Fruit fly (Drosophila melanogaster): ENCODE measurements around the gene Tti1.

DNA sequence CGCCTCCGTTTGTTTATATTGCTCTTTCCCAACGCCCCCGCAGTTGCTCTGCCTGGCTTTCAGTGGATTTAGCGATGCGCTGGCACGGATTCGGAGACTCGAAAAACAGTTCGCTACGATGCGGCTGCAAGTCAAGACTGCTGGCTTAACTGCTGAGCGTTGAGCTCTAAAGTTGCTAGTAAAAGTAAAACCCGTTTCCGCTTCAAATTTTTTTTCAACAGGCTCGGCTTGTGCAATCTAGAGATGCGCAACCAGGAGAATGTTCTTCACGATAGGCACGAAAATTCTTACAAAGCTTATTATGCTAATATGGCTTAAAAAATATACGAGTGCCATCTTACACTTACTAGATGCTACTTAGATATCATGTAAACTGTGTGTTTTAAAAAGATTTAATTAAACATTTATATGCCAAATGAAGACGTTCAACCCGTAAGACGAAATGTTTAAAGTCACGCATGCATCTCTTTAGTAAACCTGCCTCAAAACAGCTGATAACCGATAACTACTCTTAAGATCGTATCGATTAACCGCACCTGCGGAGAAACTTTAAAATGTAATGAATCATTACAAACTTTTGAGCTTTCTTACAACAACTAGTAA is 7.1 kb downstream of the Tti1 start, which contains the start of gene CG12948:
- TF ChIP-seq OdsH (GFP tag; optimal IDR thresholded peaks at IDR 0.05), result no peak
- peak; percentile 48; the same call in 1 of the 3 replicates for TF ChIP-seq CG8119 (GFP tag; IDR thresholded peaks at IDR 0.05)
- TF ChIP-seq Sox102F (GFP tag; optimal IDR thresholded peaks at IDR 0.05), result no peak
- TF ChIP-seq svp (GFP tag), result no peak
- TF ChIP-seq Sox14 (GFP tag; optimal IDR thresholded peaks at IDR 0.05), result no peak
- peak; percentile 39 for TF ChIP-seq Eip93F (GFP tag; optimal IDR thresholded peaks at IDR 0.05)
- TF ChIP-seq salr (GFP tag; optimal IDR thresholded peaks at IDR 0.05), result no peak
- TF ChIP-seq CG3919 (GFP tag; optimal IDR thresholded peaks at IDR 0.05), result no peak
- TF ChIP-seq Hr4 (GFP tag; optimal IDR thresholded peaks at IDR 0.05), result no peak
- TF ChIP-seq achi (GFP tag; optimal IDR thresholded peaks at IDR 0.05), result no peak
- TF ChIP-seq fd59A (GFP tag; optimal IDR thresholded peaks at IDR 0.05), result no peak
- TF ChIP-seq CG11762 (GFP tag; optimal IDR thresholded peaks at IDR 0.05; ENCODE audit: insufficient read depth), result no peak
- TF ChIP-seq eg (GFP tag; IDR thresholded peaks at IDR 0.05), result peak; percentile 47; the same call in 2 of the 3 replicates

Data from whole organism, prepupa.